Worm (Caenorhabditis elegans) whole organism, L4 larva: ENCODE data around the gene H25P19.1.
A peak's percentile ranks its signal among the peaks of the same experiment; 100 is the strongest.

ENCODE experiments used
- D1046.2 ChIP-seq: fragments of 200-800 bp; sonication (Bioruptor generic); IDR thresholded peaks from 2 replicates; pipeline ENCODE4 v1.3.6; 2022; ENCODE audit warnings: missing genetic modification characterization, missing compliant biosample characterization
- F10B5.3 ChIP-seq: sonication (generic microtip); optimal IDR thresholded peaks from 2 replicates; lab custom pipeline; 2016; ENCODE audit warnings: mild to moderate bottlenecking, missing genetic modification characterization, missing compliant biosample characterization
- F44E2.7 ChIP-seq: fragments of 200-800 bp; sonication (Bioruptor generic); IDR thresholded peaks from 2 replicates; pipeline ENCODE4 v2.1.2; 2022; ENCODE audit warnings: missing genetic modification characterization, missing compliant biosample characterization
- F49E8.2 ChIP-seq: sonication (generic microtip); optimal IDR thresholded peaks from 2 replicates; lab custom pipeline; 2016; ENCODE audit warnings: missing compliant biosample characterization, mild to moderate bottlenecking, missing genetic modification characterization, borderline replicate concordance
- R02D3.7 ChIP-seq: fragments of 150-350 bp; sonication (generic microtip); optimal IDR thresholded peaks from 3 replicates; lab custom pipeline; 2014; ENCODE audit warnings: missing biosample characterization, missing genetic modification characterization
- T26A8.4 ChIP-seq: fragments of 200-800 bp; sonication (Bioruptor generic); IDR thresholded peaks from 2 replicates; pipeline ENCODE4 v1.3.6; 2022; ENCODE audit warnings: missing genetic modification characterization, missing compliant biosample characterization
- Y105C5A.15 ChIP-seq: fragments of 200-800 bp; sonication (Bioruptor generic); IDR thresholded peaks from 2 replicates; pipeline ENCODE4 v1.3.6; 2022; ENCODE audit warnings: missing genetic modification characterization, missing compliant biosample characterization
- Y5F2A.4 ChIP-seq: fragments of 200-800 bp; sonication (Bioruptor generic); optimal IDR thresholded peaks from 2 replicates; lab custom pipeline; 2018; ENCODE audit warnings: mild to moderate bottlenecking, missing genetic modification characterization, missing compliant biosample characterization
- ZK337.2 ChIP-seq: fragments of 200-800 bp; sonication (Bioruptor generic); IDR thresholded peaks from 2 replicates; pipeline ENCODE4 v1.3.6; 2022; ENCODE audit warnings: missing genetic modification reagents, missing genetic modification characterization, missing compliant biosample characterization
- aha-1 ChIP-seq: fragments of 150-350 bp; peaks from one replicate; lab custom pipeline; 2014; ENCODE audit warnings: missing biosample characterization, missing genetic modification characterization
- ama-1 ChIP-seq: fragments of 150-350 bp; optimal IDR thresholded peaks from 2 replicates; lab custom pipeline; 2014; ENCODE audit warnings: inconsistent platforms, mixed read lengths
- arid-1 ChIP-seq: fragments of 200-800 bp; sonication (Bioruptor generic); conservative IDR thresholded peaks from 2 replicates; pipeline ENCODE4 v1.3.6; 2022; ENCODE audit warnings: missing genetic modification reagents, missing genetic modification characterization, missing compliant biosample characterization
- ceh-82 ChIP-seq: sonication (generic microtip); optimal IDR thresholded peaks from 2 replicates; lab custom pipeline; 2017; ENCODE audit warnings: missing biosample characterization, missing genetic modification characterization
- cey-2 ChIP-seq: sonication (generic microtip); optimal IDR thresholded peaks from 3 replicates; lab custom pipeline; 2017; ENCODE audit warnings: missing genetic modification characterization, mild to moderate bottlenecking, missing compliant biosample characterization, antibody characterized with exemption, borderline replicate concordance; ENCODE audit not compliant: insufficient read depth
- daf-16 ChIP-seq, 3 experiments: sonication (generic microtip); optimal IDR thresholded peaks; 2 replicates each; lab custom pipeline; 2016 to 2017; ENCODE audit warnings: missing genetic modification characterization in 3 of 3, missing genetic modification reagents in 3 of 3, mild to moderate bottlenecking in 2 of 3, missing compliant biosample characterization in 2 of 3, missing biosample characterization in 1 of 3, moderate library complexity in 1 of 3
- daf-8 ChIP-seq: fragments of 200-800 bp; sonication (Bioruptor generic); IDR thresholded peaks from 2 replicates; pipeline ENCODE4 v1.3.6; 2022; ENCODE audit warnings: missing genetic modification characterization, missing compliant biosample characterization
- dmd-8 ChIP-seq: fragments of 200-800 bp; sonication (Bioruptor generic); IDR thresholded peaks from 2 replicates; pipeline ENCODE4 v1.3.6; 2022; ENCODE audit warnings: missing genetic modification characterization, missing compliant biosample characterization
- dmd-9 ChIP-seq: fragments of 200-800 bp; sonication (Bioruptor generic); IDR thresholded peaks from 2 replicates; pipeline ENCODE4 v1.3.6; 2022; ENCODE audit warnings: missing genetic modification reagents, missing genetic modification characterization, missing compliant biosample characterization
- dpl-1 ChIP-seq: fragments of 150-350 bp; optimal IDR thresholded peaks from 2 replicates; lab custom pipeline; 2014; ENCODE audit warnings: missing biosample characterization, missing genetic modification reagents, missing genetic modification characterization
- duxl-1 ChIP-seq: sonication (generic microtip); optimal IDR thresholded peaks from 2 replicates; lab custom pipeline; 2016; ENCODE audit warnings: mild to moderate bottlenecking, missing genetic modification characterization, moderate library complexity, missing compliant biosample characterization; ENCODE audit not compliant: poor library complexity
- dve-1 ChIP-seq: sonication (generic microtip); optimal IDR thresholded peaks from 2 replicates; lab custom pipeline; 2017; ENCODE audit warnings: antibody characterized with exemption, mild to moderate bottlenecking, missing genetic modification characterization, missing compliant biosample characterization; ENCODE audit not compliant: insufficient read depth
- fos-1 ChIP-seq: fragments of 150-350 bp; optimal IDR thresholded peaks from 2 replicates; lab custom pipeline; 2014; ENCODE audit warnings: missing biosample characterization, missing genetic modification characterization
- hif-1 ChIP-seq, 2 experiments: sonication (generic microtip); optimal IDR thresholded peaks; 2 replicates each; lab custom pipeline; 2016 to 2017; ENCODE audit warnings: missing compliant biosample characterization in 2 of 2, missing genetic modification characterization in 2 of 2, missing genetic modification reagents in 2 of 2, missing genotype in 2 of 2, mild to moderate bottlenecking in 1 of 2
- hlh-11 ChIP-seq: fragments of 200-800 bp; sonication (Bioruptor generic); optimal IDR thresholded peaks from 2 replicates; lab custom pipeline; 2018; ENCODE audit warnings: mild to moderate bottlenecking, missing genetic modification characterization, missing compliant biosample characterization
- hlh-30 ChIP-seq: sonication (generic microtip); optimal IDR thresholded peaks from 2 replicates; lab custom pipeline; 2017; ENCODE audit warnings: antibody characterized with exemption, mild to moderate bottlenecking, missing genetic modification characterization, missing compliant biosample characterization; ENCODE audit not compliant: insufficient read depth
- lim-7 ChIP-seq: fragments of 200-800 bp; sonication (Bioruptor generic); IDR thresholded peaks from 2 replicates; pipeline ENCODE4 v1.3.6; 2022; ENCODE audit warnings: missing genetic modification characterization, missing compliant biosample characterization
- lin-1 ChIP-seq: fragments of 200-800 bp; sonication (Bioruptor generic); IDR thresholded peaks from 2 replicates; pipeline ENCODE4 v1.3.6; 2022; ENCODE audit warnings: missing genetic modification reagents, missing genetic modification characterization, missing compliant biosample characterization
- lin-15B ChIP-seq: fragments of 150-350 bp; sonication (generic microtip); optimal IDR thresholded peaks from 3 replicates; lab custom pipeline; 2014; ENCODE audit warnings: missing biosample characterization, missing genetic modification characterization
- lir-3 ChIP-seq: sonication (generic microtip); optimal IDR thresholded peaks from 2 replicates; lab custom pipeline; 2016; ENCODE audit warnings: mild to moderate bottlenecking, missing genetic modification characterization, missing compliant biosample characterization
- lsy-2 ChIP-seq, 2 experiments: fragments of 150-350 bp in 1 of 2; sonication (generic microtip) in 1 of 2; optimal IDR thresholded peaks; 2 replicates each; lab custom pipeline; 2014 to 2017; ENCODE audit warnings: missing biosample characterization in 2 of 2, missing genetic modification characterization in 2 of 2
- madf-9 ChIP-seq: fragments of 200-800 bp; sonication (Bioruptor generic); conservative IDR thresholded peaks from 2 replicates; pipeline ENCODE4 v1.3.6; 2022; ENCODE audit warnings: missing genetic modification reagents, missing genetic modification characterization, missing compliant biosample characterization
- mdt-29 ChIP-seq: fragments of 200-800 bp; sonication (Bioruptor generic); IDR thresholded peaks from 2 replicates; pipeline ENCODE4 v1.3.6; 2022; ENCODE audit warnings: missing genetic modification reagents, missing genetic modification characterization, missing compliant biosample characterization
- mxl-2 ChIP-seq: fragments of 200-800 bp; sonication (Bioruptor generic); conservative IDR thresholded peaks from 2 replicates; pipeline ENCODE4 v1.3.6; 2022; ENCODE audit warnings: missing genetic modification reagents, missing genetic modification characterization, missing compliant biosample characterization
- nhr-10 ChIP-seq: fragments of 150-350 bp; optimal IDR thresholded peaks from 2 replicates; lab custom pipeline; 2014; ENCODE audit warnings: missing biosample characterization, missing genetic modification characterization
- nhr-111 ChIP-seq: fragments of 200-800 bp; sonication (Bioruptor generic); optimal IDR thresholded peaks from 2 replicates; lab custom pipeline; 2018; ENCODE audit warnings: mild to moderate bottlenecking, missing genetic modification characterization, missing compliant biosample characterization
- nhr-28 ChIP-seq: fragments of 150-350 bp; optimal IDR thresholded peaks from 2 replicates; lab custom pipeline; 2014; ENCODE audit warnings: missing biosample characterization, missing genetic modification characterization
- nhr-6 ChIP-seq: fragments of 150-350 bp; optimal IDR thresholded peaks from 2 replicates; lab custom pipeline; 2014; ENCODE audit warnings: missing biosample characterization, missing genetic modification characterization
- nhr-76 ChIP-seq: fragments of 150-350 bp; optimal IDR thresholded peaks from 2 replicates; lab custom pipeline; 2014; ENCODE audit warnings: missing biosample characterization, missing genetic modification characterization
- pqm-1 ChIP-seq: sonication (generic microtip); optimal IDR thresholded peaks from 2 replicates; lab custom pipeline; 2017; ENCODE audit warnings: missing biosample characterization, missing genetic modification characterization
- set-16 ChIP-seq: fragments of 200-800 bp; sonication (Bioruptor generic); IDR thresholded peaks from 2 replicates; pipeline ENCODE4 v1.3.6; 2022; ENCODE audit warnings: missing genetic modification reagents, missing genetic modification characterization, missing compliant biosample characterization
- skn-1 ChIP-seq: fragments of 150-350 bp; optimal IDR thresholded peaks from 2 replicates; lab custom pipeline; 2014; ENCODE audit warnings: missing biosample characterization, missing genetic modification characterization
- zfp-2 ChIP-seq: sonication (generic microtip); optimal IDR thresholded peaks from 2 replicates; lab custom pipeline; 2016; ENCODE audit warnings: mild to moderate bottlenecking, missing genetic modification characterization, missing compliant biosample characterization
- ztf-7 ChIP-seq: fragments of 150-350 bp; optimal IDR thresholded peaks from 2 replicates; lab custom pipeline; 2014; ENCODE audit warnings: missing biosample characterization, missing genetic modification characterization

Gene H25P19.1

DNA sequence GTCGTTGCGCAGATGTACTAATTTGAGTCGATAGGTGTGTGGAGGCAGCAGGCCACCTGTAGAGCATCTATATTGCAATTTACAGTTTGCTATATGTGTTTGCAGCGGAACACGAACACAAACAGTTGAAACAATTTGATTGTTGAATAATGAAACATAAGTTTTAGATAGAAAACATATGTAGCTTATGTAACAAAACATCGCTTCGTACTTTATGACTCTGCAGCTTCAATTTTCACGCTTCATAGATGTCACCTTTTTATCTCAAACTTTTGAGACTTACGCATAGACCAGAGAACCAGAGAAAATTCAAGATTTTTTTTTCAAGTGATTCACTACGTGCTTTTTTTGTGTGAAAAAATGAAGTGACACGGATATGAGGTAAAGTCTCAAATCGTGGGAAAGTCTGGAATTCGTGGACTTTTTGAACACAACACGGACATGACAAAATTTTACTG is 36.4 kb downstream of the H25P19.1 start, which contains the start of gene fbxb-72 (continued):
- TF ChIP-seq daf-8 (GFP tag; lab: Robert Waterston, UW), result no peak
- no peak for TF ChIP-seq nhr-111 (GFP tag; lab: Kevin White, UChicago)
- peak; percentile 32; the same call in 1 of the 2 replicates for TF ChIP-seq mdt-29 (GFP tag; lab: Robert Waterston, UW)
- TF ChIP-seq ceh-82, result no peak
- no peak for TF ChIP-seq F49E8.2 (tag; lab: Kevin White, UChicago)
- TF ChIP-seq R02D3.7 (tag; lab: Kevin White, UChicago), result no peak
- peak; percentile 24; the same call in 1 of the 2 replicates for TF ChIP-seq mxl-2 (GFP tag; lab: Robert Waterston, UW)
- TF ChIP-seq hif-1 (tag; optimal IDR thresholded peaks at IDR 0.05; lab: Kevin White, UChicago), result peak; percentile 59 to 65
- peak; percentile 95 for TF ChIP-seq aha-1 (tag; lab: Kevin White, UChicago)
- TF ChIP-seq nhr-6 (tag; lab: Kevin White, UChicago), result peak; percentile 93
- TF ChIP-seq madf-9 (GFP tag; lab: Robert Waterston, UW), result no peak
- no peak for TF ChIP-seq D1046.2 (GFP tag; lab: Robert Waterston, UW)
- no peak for TF ChIP-seq skn-1 (tag; lab: Kevin White, UChicago)
- peak; percentile 33 for TF ChIP-seq Y5F2A.4 (GFP tag; lab: Kevin White, UChicago)
- TF ChIP-seq nhr-76 (tag; lab: Kevin White, UChicago), result no peak
- peak; percentile 31 for TF ChIP-seq dpl-1 (GFP tag; lab: Kevin White, UChicago)
- peak; percentile 66 for TF ChIP-seq ztf-7 (tag; lab: Kevin White, UChicago)

DNA sequence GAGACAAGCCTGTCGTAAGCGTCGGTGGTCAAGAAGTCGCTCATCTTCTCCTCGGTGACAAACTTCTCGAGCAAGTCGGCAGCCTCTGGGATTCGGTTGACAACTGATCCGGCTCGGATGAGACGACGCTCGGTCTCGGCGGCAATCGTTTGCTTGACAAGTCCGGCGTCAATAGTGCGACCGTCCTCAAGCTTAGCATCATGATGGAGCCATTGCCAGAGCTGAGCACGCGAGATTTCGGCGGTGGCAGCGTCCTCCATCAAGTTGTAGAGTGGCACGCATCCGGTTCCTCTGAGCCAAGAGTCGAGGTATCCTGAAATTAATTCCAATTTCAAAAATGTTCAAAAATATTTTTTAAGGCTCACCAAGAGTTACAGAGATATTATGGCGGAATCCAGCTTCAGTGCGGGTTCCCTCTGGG is 37.0 kb downstream of the H25P19.1 start:
- peak; percentile 87 for TF ChIP-seq set-16 (GFP tag; lab: Robert Waterston, UW)
- TF ChIP-seq F44E2.7 (GFP tag; lab: Robert Waterston, UW), result no peak
- peak; percentile 92 for TF ChIP-seq aha-1 (tag; lab: Kevin White, UChicago)
- 0 out of 2 replicates have a peak, but pooled peaks have one; percentile 26 for TF ChIP-seq lim-7 (GFP tag; lab: Robert Waterston, UW)
- TF ChIP-seq D1046.2 (GFP tag; lab: Robert Waterston, UW), result no peak
- TF ChIP-seq lsy-2 (tag; optimal IDR thresholded peaks at IDR 0.05; lab: Kevin White, UChicago), result peak in 1 of 2 experiments; percentile 11
- 0 out of 2 replicates have a peak, but pooled peaks have one; percentile 31 for TF ChIP-seq dmd-9 (GFP tag; lab: Robert Waterston, UW)

DNA sequence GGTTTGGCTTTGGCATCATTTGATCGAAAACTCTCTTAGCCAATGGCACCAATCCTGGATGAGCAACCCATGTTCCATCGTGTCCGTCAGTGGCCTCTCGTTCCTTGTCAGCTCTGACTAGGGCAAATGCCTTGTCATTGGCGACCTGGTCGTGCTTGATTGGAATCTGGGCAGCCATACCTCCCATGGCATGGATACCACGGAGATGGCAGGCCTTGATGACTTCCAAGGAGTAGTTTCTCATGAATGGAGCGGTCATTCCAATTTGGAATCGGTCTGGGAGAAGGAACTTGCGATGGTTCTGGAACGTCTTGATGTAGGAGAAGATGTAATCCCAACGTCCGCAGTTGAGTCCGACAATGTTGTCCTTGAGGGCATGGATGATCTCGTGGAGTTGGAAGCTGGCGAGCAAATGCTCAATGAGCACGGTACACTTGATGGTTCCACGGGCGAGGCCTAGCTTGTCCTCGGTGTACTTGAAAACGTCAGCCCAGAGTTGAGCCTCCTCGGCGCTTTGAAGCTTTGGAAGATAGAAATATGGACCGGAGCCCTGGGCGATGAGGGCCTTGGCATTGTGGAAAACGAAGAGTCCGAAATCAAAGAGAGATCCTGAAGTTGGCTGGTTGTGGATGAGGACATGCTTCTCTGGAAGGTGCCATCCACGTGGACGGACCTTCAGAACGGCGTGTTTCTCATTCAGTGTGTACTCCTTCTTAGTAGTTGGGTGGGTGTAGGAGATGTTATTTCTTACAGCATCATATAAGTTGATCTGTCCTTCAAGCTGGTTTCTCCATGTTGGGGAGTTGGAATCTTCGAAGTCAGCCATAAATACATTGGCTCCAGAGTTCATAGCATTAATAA is 37.7 kb downstream of the H25P19.1 start:
- no peak for TF ChIP-seq nhr-28 (tag; lab: Kevin White, UChicago)
- TF ChIP-seq hlh-30 (tag; lab: Kevin White, UChicago), result peak; percentile 3
- no peak for TF ChIP-seq lir-3 (tag; lab: Kevin White, UChicago)
- no peak for TF ChIP-seq fos-1 (tag; lab: Kevin White, UChicago)
- peak in 1 of 2 experiments; percentile 8 for TF ChIP-seq daf-16 (GFP tag; optimal IDR thresholded peaks at IDR 0.05; lab: Kevin White, UChicago)
- peak; percentile 4 for TF ChIP-seq daf-16 (tag; optimal IDR thresholded peaks at IDR 0.05; lab: Kevin White, UChicago)
- no peak for TF ChIP-seq cey-2
- TF ChIP-seq arid-1 (GFP tag; lab: Robert Waterston, UW), result 0 out of 2 replicates have a peak, but pooled peaks have one; percentile 12
- peak in 1 of 2 experiments; percentile 20 for TF ChIP-seq lsy-2 (tag; optimal IDR thresholded peaks at IDR 0.05; lab: Kevin White, UChicago)
- no peak for TF ChIP-seq F10B5.3 (tag; lab: Kevin White, UChicago)
- TF ChIP-seq nhr-6 (tag; lab: Kevin White, UChicago), result peak; percentile 49
- peak; percentile 65; the same call in 1 of the 2 replicates for TF ChIP-seq dmd-8
- TF ChIP-seq Y105C5A.15 (GFP tag; lab: Robert Waterston, UW), result no peak
- no peak for TF ChIP-seq hlh-11 (tag; lab: Kevin White, UChicago)
- TF ChIP-seq pqm-1 (tag; lab: Kevin White, UChicago), result no peak
- no peak for TF ChIP-seq nhr-10 (tag; lab: Kevin White, UChicago)
- peak; percentile 5 for TF ChIP-seq T26A8.4
- no peak for TF ChIP-seq ZK337.2 (GFP tag; lab: Robert Waterston, UW)
- TF ChIP-seq F49E8.2 (tag; lab: Kevin White, UChicago), result no peak
- peak; percentile 96 for TF ChIP-seq ama-1 (lab: Kevin White, UChicago)
- TF ChIP-seq daf-8 (GFP tag; lab: Robert Waterston, UW), result no peak
- peak; percentile 81 for TF ChIP-seq aha-1 (tag; lab: Kevin White, UChicago)
- TF ChIP-seq dve-1 (tag; lab: Kevin White, UChicago), result peak; percentile 12
- TF ChIP-seq lin-15B (tag; lab: Kevin White, UChicago), result no peak
- peak; percentile 54 for TF ChIP-seq duxl-1
- TF ChIP-seq zfp-2 (tag; lab: Kevin White, UChicago), result no peak
- no peak for TF ChIP-seq lin-1
